Worm (Caenorhabditis elegans): ENCODE results near the gene ehs-1.

DNA sequence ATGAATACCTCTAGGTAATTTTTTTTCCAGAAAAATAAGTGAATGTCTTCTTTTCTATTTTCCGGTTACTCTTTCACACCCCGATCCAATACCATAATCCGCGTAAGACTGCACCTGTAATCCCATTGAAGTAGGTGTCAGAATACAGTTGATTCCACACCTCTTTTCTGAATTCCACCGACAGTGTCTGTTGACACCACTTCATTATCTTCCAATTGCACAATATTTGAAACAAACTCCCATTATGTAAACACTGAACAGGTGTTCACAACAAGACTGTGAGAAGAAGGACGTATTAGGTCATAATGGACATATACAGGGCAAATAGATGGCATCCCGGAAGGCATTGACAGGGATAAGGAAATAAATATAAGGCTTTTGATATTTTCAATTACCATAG, 43.1 kb upstream of the ehs-1 start:
- TF ChIP-seq ama-1 (optimal IDR thresholded peaks at IDR 0.05) (no peak), nhr-11 (tag; optimal IDR thresholded peaks at IDR 0.05) (no peak), fos-1 (tag; optimal IDR thresholded peaks at IDR 0.05) (no peak)

All from whole organism, L2 larva.